Fruit fly (Drosophila melanogaster) whole organism: ENCODE data around the gene Argk2.

Experiments used
- CG8478 ChIP-seq: fragments of >200 bp; optimal IDR thresholded peaks from 2 replicates; lab custom pipeline; 2018; ENCODE audit warnings: inconsistent platforms
- usp ChIP-seq: fragments of >200 bp; optimal IDR thresholded peaks from 2 replicates; lab custom pipeline; 2017; ENCODE audit warnings: missing biosample characterization, missing genetic modification characterization, mixed read lengths

dm6 chr3L:9025680-9026079 lies 21.6 kb upstream of the Argk2 start:
- no peak for TF ChIP-seq CG8478 (lab: Kevin White, UChicago)
- no peak for TF ChIP-seq usp (GFP tag; lab: Kevin White, UChicago)
